Fruit fly (Drosophila melanogaster): ENCODE measurements around the gene Cortactin.

DNA sequence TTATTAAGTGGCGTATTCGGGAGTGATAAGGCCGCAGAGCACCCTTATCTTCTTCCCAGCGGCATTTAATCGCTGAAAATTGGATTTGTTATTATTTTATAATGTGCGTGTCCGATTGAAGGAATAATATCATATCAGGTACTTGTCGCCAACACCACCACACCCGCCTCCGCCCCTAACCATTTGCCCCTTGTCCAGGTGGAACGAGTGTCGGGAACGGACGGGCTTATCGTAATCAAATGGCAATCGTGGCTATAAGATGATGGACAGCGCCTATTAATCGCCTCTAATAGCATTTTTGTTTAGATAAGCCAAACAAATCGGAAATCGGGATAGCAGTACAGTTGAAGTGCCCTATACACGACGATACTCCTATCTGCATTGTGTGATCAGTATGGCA, 13.9 kb upstream of the Cortactin start:
- TF ChIP-seq CG32264 (GFP tag; optimal IDR thresholded peaks at IDR 0.05) (no peak), pan (optimal IDR thresholded peaks at IDR 0.05) (no peak), brk (GFP tag; optimal IDR thresholded peaks at IDR 0.05) (no peak), woc (GFP tag; optimal IDR thresholded peaks at IDR 0.05) (no peak), Mio (GFP tag; optimal IDR thresholded peaks at IDR 0.05) (no peak), OdsH (GFP tag; optimal IDR thresholded peaks at IDR 0.05) (no peak), Rel (GFP tag; optimal IDR thresholded peaks at IDR 0.05) (no peak), Rel (tag; optimal IDR thresholded peaks at IDR 0.05) (no peak)
